Worm (Caenorhabditis elegans) whole organism, midembryonic: ENCODE results near the gene F53A9.6.

Experiments used
- T22C8.4 ChIP-seq: fragments of 200-800 bp; sonication (Bioruptor generic); IDR thresholded peaks from 2 replicates; pipeline ENCODE4 v1.3.6; 2022; ENCODE audit warnings: missing genetic modification characterization, missing compliant biosample characterization
- tab-1 ChIP-seq: fragments of 200-800 bp; sonication (Bioruptor generic); IDR thresholded peaks from 2 replicates; pipeline ENCODE4 v1.3.6; 2022; ENCODE audit warnings: missing genetic modification characterization, missing compliant biosample characterization
- ztf-23 ChIP-seq: fragments of 200-800 bp; sonication (Bioruptor generic); IDR thresholded peaks from 2 replicates; pipeline ENCODE4 v1.3.6; 2022; ENCODE audit warnings: missing genetic modification reagents, missing genetic modification characterization, missing compliant biosample characterization
- ztf-29 ChIP-seq: fragments of 200-800 bp; sonication (Bioruptor generic); IDR thresholded peaks from 2 replicates; pipeline ENCODE4 v1.3.6; 2022; ENCODE audit warnings: missing genetic modification reagents, missing genetic modification characterization, missing compliant biosample characterization

DNA sequence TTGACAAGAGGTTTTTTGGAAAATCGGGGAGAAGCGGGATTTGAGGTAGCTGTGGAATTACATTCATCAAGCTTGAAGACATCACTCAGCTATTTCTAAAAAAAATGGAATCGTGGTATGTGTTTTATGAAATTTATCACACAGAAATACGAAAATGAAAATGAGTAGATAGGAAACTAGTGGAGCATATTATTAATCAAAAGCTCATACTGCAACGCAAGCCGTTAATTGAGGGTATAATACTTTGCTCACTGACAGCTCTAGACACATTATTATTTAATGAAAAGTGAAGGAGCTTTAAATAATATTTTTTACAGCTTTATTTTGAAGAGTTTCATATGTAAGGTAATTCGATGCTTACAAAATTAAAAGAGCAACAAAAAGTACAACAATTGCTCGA lies 29.3 kb upstream of the F53A9.6 start, which contains the start of gene M02D8.7:
- no peak for TF ChIP-seq ztf-23 (GFP tag; lab: Robert Waterston, UW)
- TF ChIP-seq ztf-29, result no peak
- TF ChIP-seq T22C8.4 (GFP tag; lab: Robert Waterston, UW), result no peak
- TF ChIP-seq tab-1, result no peak
